Fruit fly (Drosophila melanogaster): ENCODE results near the gene Gnpnat.

Gnpnat gene

dm6 chr3R:29715277-29715676 is 22.8 kb upstream of the Gnpnat start, which contains the start of gene Dup99B:
Gene Dup99B (minus strand): TSS chr3R:29715377.
- TF ChIP-seq noc (tag; optimal IDR thresholded peaks at IDR 0.05): no peak

- no peak for TF ChIP-seq noc (tag; optimal IDR thresholded peaks at IDR 0.05)
These were observed 21.9 kb upstream of the Gnpnat start for dm6 chr3R:29716043-29716781.

- TF ChIP-seq noc (tag; optimal IDR thresholded peaks at IDR 0.05): no peak
These were observed 21.2 kb upstream of the Gnpnat start, which contains the start of gene Obp99b for dm6 chr3R:29716782-29717317. Gene Obp99b (minus strand): TSS chr3R:29716896.

- TF ChIP-seq noc (tag; optimal IDR thresholded peaks at IDR 0.05): no peak
These were observed 20.6 kb upstream of the Gnpnat start for dm6 chr3R:29717519-29717918.

dm6 chr3R:29718363-29718762 is 19.7 kb upstream of the Gnpnat start, which contains the start of gene CG15506:
Gene CG15506 (plus strand): TSS chr3R:29718663.
- TF ChIP-seq noc (tag; optimal IDR thresholded peaks at IDR 0.05): no peak

- TF ChIP-seq noc (tag; optimal IDR thresholded peaks at IDR 0.05): no peak
These were observed 15.8 kb upstream of the Gnpnat start, which contains the start of gene CG34296 for dm6 chr3R:29722238-29722637. Gene CG34296 (plus strand): TSS chr3R:29722538.

dm6 chr3R:29723048-29723656 is 14.9 kb upstream of the Gnpnat start, which contains the start of gene Pcd:
Gene Pcd (plus strand): TSS chr3R:29723163.
- no peak for TF ChIP-seq noc (tag; optimal IDR thresholded peaks at IDR 0.05)

dm6 chr3R:29724745-29725144 is 13.3 kb upstream of the Gnpnat start, which contains the start of the genes Naa40 and CG18731:
Gene Naa40 (minus strand): TSS chr3R:29724950.
Gene CG18731 (plus strand): TSS chr3R:29725027.
- no peak for TF ChIP-seq noc (tag; optimal IDR thresholded peaks at IDR 0.05)

- no peak for TF ChIP-seq noc (tag; optimal IDR thresholded peaks at IDR 0.05)
These were observed 12.4 kb upstream of the Gnpnat start, which contains the start of gene Kul for dm6 chr3R:29725577-29726240. Gene Kul (plus strand): TSS chr3R:29725830.

dm6 chr3R:29726277-29726676 is 11.8 kb upstream of the Gnpnat start:
- no peak for TF ChIP-seq noc (tag; optimal IDR thresholded peaks at IDR 0.05)

- peak; percentile 98 for TF ChIP-seq noc (tag; optimal IDR thresholded peaks at IDR 0.05)
These were observed 1.4 kb upstream of the Gnpnat start, which contains the start of the genes CG7601 and CIA30 for dm6 chr3R:29736678-29737093. Gene CG7601 (minus strand): TSS chr3R:29736745. Gene CIA30 (plus strand): TSS chr3R:29736965.

dm6 chr3R:29740078-29740477 is 2.0 kb downstream of the Gnpnat start:
- TF ChIP-seq noc (tag; optimal IDR thresholded peaks at IDR 0.05): no peak

- TF ChIP-seq noc (tag; optimal IDR thresholded peaks at IDR 0.05): peak; percentile 88
These were observed 7.0 kb downstream of the Gnpnat start, which contains the start of the genes Wdr24 and IntS11 for dm6 chr3R:29745056-29745455. Gene Wdr24 (minus strand): TSS chr3R:29745092. Gene IntS11 (plus strand): TSS chr3R:29745337.

dm6 chr3R:29748591-29749303 is 10.7 kb downstream of the Gnpnat start, which contains the start of the genes ATPsyngamma and yata:
Gene ATPsyngamma (minus strand): TSS chr3R:29749163.
Gene yata (plus strand): TSS chr3R:29749219.
- TF ChIP-seq noc (tag; optimal IDR thresholded peaks at IDR 0.05): no peak

All from whole organism, larva.